Fruit fly (Drosophila melanogaster) whole organism, embryonic: ENCODE results near the gene CG5758.
A peak's percentile ranks its signal among the peaks of the same experiment; 100 is the strongest.

ENCODE experiments used
- Asciz ChIP-seq: fragments of 200-800 bp; sonication (Bioruptor generic); optimal IDR thresholded peaks from 2 replicates; lab custom pipeline; 2017; ENCODE audit warnings: missing biosample characterization, mild to moderate bottlenecking, missing genetic modification characterization, missing genetic modification reagents
- B-H2 ChIP-seq: fragments of 200-800 bp; sonication (Bioruptor generic); optimal IDR thresholded peaks from 2 replicates; lab custom pipeline; 2018; ENCODE audit warnings: missing biosample characterization, mild to moderate bottlenecking, missing genetic modification characterization
- BtbVII ChIP-seq: fragments of 200-800 bp; sonication (Bioruptor generic); optimal IDR thresholded peaks from 3 replicates; lab custom pipeline; 2017; ENCODE audit warnings: missing biosample characterization, mild to moderate bottlenecking, missing genetic modification characterization
- CG10209 ChIP-seq: fragments of 200-800 bp; sonication (Bioruptor generic); optimal IDR thresholded peaks from 3 replicates; lab custom pipeline; 2017; ENCODE audit warnings: missing biosample characterization, mild to moderate bottlenecking, missing genetic modification characterization, missing genetic modification reagents
- CG12071 ChIP-seq: fragments of 200-800 bp; sonication (Bioruptor generic); optimal IDR thresholded peaks from 3 replicates; lab custom pipeline; 2018; ENCODE audit warnings: missing biosample characterization, mild to moderate bottlenecking, missing genetic modification characterization
- CG12236 ChIP-seq: fragments of 200-800 bp; sonication (Bioruptor generic); optimal IDR thresholded peaks from 2 replicates; lab custom pipeline; 2016; ENCODE audit warnings: missing biosample characterization, missing genetic modification characterization
- CG13123 ChIP-seq: fragments of 200-800 bp; sonication (Bioruptor generic); optimal IDR thresholded peaks from 2 replicates; lab custom pipeline; 2016; ENCODE audit warnings: missing biosample characterization, missing genetic modification characterization
- CG13424 ChIP-seq: fragments of 200-800 bp; sonication (Bioruptor generic); optimal IDR thresholded peaks from 2 replicates; lab custom pipeline; 2019; ENCODE audit warnings: missing biosample characterization, mild to moderate bottlenecking, missing genetic modification characterization, moderate library complexity
- CG14050 ChIP-seq: fragments of 200-800 bp; sonication (Bioruptor generic); IDR thresholded peaks from 3 replicates; pipeline ENCODE4 v1.3.6; 2022; ENCODE audit warnings: missing biosample characterization, missing genetic modification characterization
- CG17912 ChIP-seq: fragments of 200-800 bp; sonication (Bioruptor generic); optimal IDR thresholded peaks from 2 replicates; lab custom pipeline; 2018; ENCODE audit warnings: missing biosample characterization, mild to moderate bottlenecking, missing genetic modification characterization
- CG18599 ChIP-seq: fragments of 200-800 bp; sonication (Bioruptor generic); optimal IDR thresholded peaks from 3 replicates; lab custom pipeline; 2017; ENCODE audit warnings: missing biosample characterization, missing genetic modification characterization, mild to moderate bottlenecking, moderate library complexity, missing genetic modification reagents
- CG33557 ChIP-seq: fragments of 200-800 bp; sonication (Bioruptor generic); optimal IDR thresholded peaks from 2 replicates; lab custom pipeline; 2019; ENCODE audit warnings: missing biosample characterization, mild to moderate bottlenecking, missing genetic modification characterization, moderate library complexity
- CG34224 ChIP-seq: fragments of 200-800 bp; sonication (Bioruptor generic); IDR thresholded peaks from 3 replicates; pipeline ENCODE4 v1.3.6; 2022; ENCODE audit warnings: missing biosample characterization, missing genetic modification characterization; ENCODE audit not compliant: partially characterized antibody
- CG6791 ChIP-seq: fragments of 200-800 bp; sonication (Bioruptor generic); IDR thresholded peaks from 3 replicates; pipeline ENCODE4 v1.3.6; 2022; ENCODE audit warnings: missing biosample characterization, missing genetic modification characterization; ENCODE audit not compliant: partially characterized antibody
- CG8478 ChIP-seq: fragments of >200 bp; optimal IDR thresholded peaks from 2 replicates; lab custom pipeline; 2018
- CG9876 ChIP-seq: fragments of 200-800 bp; sonication (Bioruptor generic); optimal IDR thresholded peaks from 2 replicates; lab custom pipeline; 2016; ENCODE audit warnings: missing biosample characterization, missing genetic modification characterization
- Elba2 ChIP-seq: fragments of 200-800 bp; sonication (Bioruptor generic); optimal IDR thresholded peaks from 3 replicates; lab custom pipeline; 2016; ENCODE audit warnings: missing biosample characterization, missing genetic modification characterization
- Ets65A ChIP-seq: fragments of 200-800 bp; sonication (Bioruptor generic); peaks from one replicate; lab custom pipeline; 2016; ENCODE audit warnings: missing biosample characterization, missing genetic modification characterization
- Fer2 ChIP-seq: fragments of 200-800 bp; sonication (Bioruptor generic); optimal IDR thresholded peaks from 2 replicates; lab custom pipeline; 2018; ENCODE audit warnings: missing biosample characterization, mild to moderate bottlenecking, missing genetic modification characterization, moderate library complexity
- Hand ChIP-seq: fragments of 200-800 bp; sonication (Bioruptor generic); optimal IDR thresholded peaks from 2 replicates; lab custom pipeline; 2017; ENCODE audit warnings: mild to moderate bottlenecking, missing biosample characterization, missing genetic modification reagents, missing genetic modification characterization
- MESR4 ChIP-seq: fragments of 200-800 bp; sonication (Bioruptor generic); optimal IDR thresholded peaks from 2 replicates; lab custom pipeline; 2018; ENCODE audit warnings: missing biosample characterization, mild to moderate bottlenecking, missing genetic modification characterization, moderate library complexity
- Sry-δ ChIP-seq: fragments of 200-800 bp; sonication (Bioruptor generic); optimal IDR thresholded peaks from 2 replicates; lab custom pipeline; 2016; ENCODE audit warnings: missing biosample characterization, missing genetic modification characterization
- Ssrp ChIP-seq: fragments of 200-800 bp; sonication (Bioruptor generic); optimal IDR thresholded peaks from 2 replicates; lab custom pipeline; 2018; ENCODE audit warnings: missing biosample characterization, mild to moderate bottlenecking, missing genetic modification characterization, moderate library complexity
- Trl ChIP-seq, 3 experiments: fragments of >200 bp in 2 of 3; fragments of 200-800 bp in 1 of 3; sonication (Bioruptor generic) in 1 of 3; optimal IDR thresholded peaks; 2 replicates in 1 of 3; 3 replicates in 2 of 3; lab custom pipeline; 2016 to 2017; ENCODE audit warnings: missing biosample characterization in 1 of 3, missing genetic modification characterization in 1 of 3
- ase ChIP-seq: fragments of 200-800 bp; sonication (Bioruptor generic); IDR thresholded peaks from 3 replicates; pipeline ENCODE4 v1.3.6; 2022; ENCODE audit warnings: missing biosample characterization, missing genetic modification characterization
- bsh ChIP-seq, 2 experiments: fragments of 200-800 bp; sonication (Bioruptor generic); optimal IDR thresholded peaks; 2 replicates each; lab custom pipeline; 2017 to 2018; ENCODE audit warnings: mild to moderate bottlenecking in 2 of 2, missing biosample characterization in 2 of 2, missing genetic modification characterization in 2 of 2, moderate library complexity in 1 of 2
- grau ChIP-seq: fragments of 200-800 bp; optimal IDR thresholded peaks from 3 replicates; lab custom pipeline; 2019; ENCODE audit warnings: missing biosample characterization, mild to moderate bottlenecking, missing genetic modification characterization, moderate library complexity
- hkb ChIP-seq, 2 experiments: fragments of 200-800 bp in 1 of 2; fragments of >200 bp in 1 of 2; sonication (Bioruptor generic) in 1 of 2; IDR thresholded peaks in 1 of 2; optimal IDR thresholded peaks in 1 of 2; 2 replicates each; pipeline versions ENCODE4 v1.3.6 to Lab custom; 2017 to 2022; ENCODE audit warnings: missing biosample characterization in 1 of 2, missing genetic modification characterization in 1 of 2
- inv ChIP-seq: fragments of 200-800 bp; sonication (Bioruptor generic); IDR thresholded peaks from 2 replicates; pipeline ENCODE4 v1.3.6; 2022; ENCODE audit warnings: missing biosample characterization, missing genetic modification characterization; ENCODE audit not compliant: partially characterized antibody
- knrl ChIP-seq: fragments of 200-800 bp; sonication (Bioruptor generic); IDR thresholded peaks from 3 replicates; pipeline ENCODE4 v1.3.6; 2022; ENCODE audit warnings: missing biosample characterization, missing genetic modification characterization; ENCODE audit not compliant: partially characterized antibody
- lab ChIP-seq: fragments of 200-800 bp; sonication (Bioruptor generic); optimal IDR thresholded peaks from 3 replicates; lab custom pipeline; 2017; ENCODE audit warnings: missing biosample characterization, missing genetic modification characterization, mild to moderate bottlenecking, moderate library complexity, missing genetic modification reagents
- nerfin-1 ChIP-seq: fragments of 200-800 bp; sonication (Bioruptor generic); optimal IDR thresholded peaks from 3 replicates; lab custom pipeline; 2019; ENCODE audit warnings: missing biosample characterization, mild to moderate bottlenecking, missing genetic modification characterization, moderate library complexity
- org-1 ChIP-seq: fragments of 200-800 bp; sonication (Bioruptor generic); optimal IDR thresholded peaks from 2 replicates; lab custom pipeline; 2017; ENCODE audit warnings: missing biosample characterization, missing genetic modification characterization
- otp ChIP-seq: fragments of 200-800 bp; sonication (Bioruptor generic); IDR thresholded peaks from 3 replicates; pipeline ENCODE4, ENCODE4 v1.3.6; 2022; ENCODE audit warnings: missing biosample characterization, missing genetic modification characterization
- row ChIP-seq: fragments of 200-800 bp; sonication (Bioruptor generic); IDR thresholded peaks from 3 replicates; pipeline ENCODE4 v1.3.6; 2022; ENCODE audit warnings: missing biosample characterization, missing genetic modification characterization
- shn ChIP-seq: fragments of 200-800 bp; sonication (Bioruptor generic); optimal IDR thresholded peaks from 3 replicates; lab custom pipeline; 2016; ENCODE audit warnings: missing biosample characterization, missing genetic modification characterization
- slou ChIP-seq: fragments of 200-800 bp; sonication (Bioruptor generic); optimal IDR thresholded peaks from 3 replicates; lab custom pipeline; 2016; ENCODE audit warnings: missing biosample characterization, missing genetic modification characterization
- sna ChIP-seq: fragments of 200-800 bp; sonication (Bioruptor generic); IDR thresholded peaks from 2 replicates; pipeline ENCODE4 v1.3.6; 2022; ENCODE audit warnings: missing biosample characterization, missing genetic modification characterization; ENCODE audit not compliant: partially characterized antibody
- sr ChIP-seq: fragments of 200-800 bp; sonication (Bioruptor generic); IDR thresholded peaks from 3 replicates; pipeline ENCODE4 v1.3.6; 2022; ENCODE audit warnings: missing biosample characterization, missing genetic modification characterization
- stc ChIP-seq: fragments of 200-800 bp; sonication (Bioruptor generic); IDR thresholded peaks from 2 replicates; pipeline ENCODE4 v1.3.6; 2022; ENCODE audit warnings: missing biosample characterization, missing genetic modification characterization
- trh ChIP-seq: fragments of 200-800 bp; sonication (Bioruptor generic); optimal IDR thresholded peaks from 2 replicates; lab custom pipeline; 2016; ENCODE audit warnings: missing biosample characterization, missing genetic modification characterization
- wor ChIP-seq: fragments of 200-800 bp; sonication (Bioruptor generic); IDR thresholded peaks from 2 replicates; pipeline ENCODE4 v1.3.6; 2022; ENCODE audit warnings: missing biosample characterization, missing genetic modification characterization

CG5758 gene

dm6 chr2L:18137591-18138247 is 17.9 kb downstream of the CG5758 start, which contains the start of gene kel (continued):
- TF ChIP-seq CG9876 (GFP tag; lab: Kevin White, UChicago) (no peak), CG17912 (peak; percentile 56), CG13424 (no peak), lab (GFP tag; lab: Kevin White, UChicago) (peak; percentile 75), CG12236 (GFP tag; lab: Kevin White, UChicago) (peak; percentile 13), MESR4 (GFP tag; lab: Kevin White, UChicago) (peak; percentile 99), sr (0 out of 3 replicates have a peak, but pooled peaks have one; percentile 9), Fer2 (tag; lab: Kevin White, UChicago) (no peak), CG8478 (peak; percentile 44), CG12071 (GFP tag; lab: Kevin White, UChicago) (peak; percentile 69), Ets65A (GFP tag; lab: Kevin White, UChicago) (peak; percentile 45), Elba2 (GFP tag; lab: Kevin White, UChicago) (no peak), trh (no peak), CG13123 (GFP tag; lab: Kevin White, UChicago) (peak; percentile 11), CG33557 (peak; percentile 31), hkb (optimal IDR thresholded peaks at IDR 0.05; lab: Kevin White, UChicago) (no peak), hkb (GFP tag; IDR thresholded peaks at IDR 0.05; lab: Robert Waterston, UW) (peak; percentile 66), wor (no peak), otp (GFP tag; lab: Robert Waterston, UW) (peak; percentile 68; the same call in 1 of the 3 replicates), CG34224 (GFP tag; lab: Robert Waterston, UW) (peak; percentile 63; the same call in 1 of the 3 replicates), bsh (GFP tag; optimal IDR thresholded peaks at IDR 0.05; lab: Kevin White, UChicago) (peak in 1 of 2 experiments; percentile 33), shn (GFP tag; lab: Kevin White, UChicago) (peak; percentile 12), Hand (GFP tag; lab: Kevin White, UChicago) (peak; percentile 71), stc (GFP tag; lab: Robert Waterston, UW) (0 out of 2 replicates have a peak, but pooled peaks have one; percentile 37), row (GFP tag; lab: Robert Waterston, UW) (peak; percentile 73), sna (GFP tag; lab: Robert Waterston, UW) (peak; percentile 59; the same call in 1 of the 2 replicates), slou (GFP tag; lab: Kevin White, UChicago) (peak; percentile 35), Asciz (peak; percentile 20), ase (GFP tag; lab: Robert Waterston, UW) (no peak), knrl (peak; percentile 76), B-H2 (GFP tag; lab: Kevin White, UChicago) (no peak), org-1 (GFP tag; lab: Kevin White, UChicago) (peak; percentile 11), Sry-δ (peak; percentile 90), Ssrp (tag; lab: Kevin White, UChicago) (peak; percentile 25), nerfin-1 (tag; lab: Kevin White, UChicago) (no peak), grau (peak; percentile 41), BtbVII (GFP tag; lab: Kevin White, UChicago) (peak; percentile 51), CG14050 (GFP tag; lab: Robert Waterston, UW) (no peak), CG18599 (peak; percentile 33), Trl (optimal IDR thresholded peaks at IDR 0.05; lab: Kevin White, UChicago) (no peak), Trl (GFP tag; optimal IDR thresholded peaks at IDR 0.05; lab: Kevin White, UChicago) (peak; percentile 29), CG10209 (peak; percentile 18), inv (0 out of 2 replicates have a peak, but pooled peaks have one; percentile 29), CG6791 (GFP tag; lab: Robert Waterston, UW) (peak; percentile 86)
